Fruit fly (Drosophila melanogaster) whole organism, wandering third instar larva: ENCODE measurements around the gene CG7691.

ENCODE experiments used
- Abd-B ChIP-seq: fragments of >200 bp; optimal IDR thresholded peaks from 2 replicates; lab custom pipeline; 2017; ENCODE audit warnings: missing biosample characterization, missing genetic modification characterization
- CrebA ChIP-seq: fragments of 200-800 bp; sonication (Bioruptor generic); optimal IDR thresholded peaks from 2 replicates; lab custom pipeline; 2016; ENCODE audit warnings: missing biosample characterization, mild to moderate bottlenecking, missing genetic modification characterization, borderline replicate concordance
- Dfd ChIP-seq: fragments of >200 bp; optimal IDR thresholded peaks from 2 replicates; lab custom pipeline; 2017; ENCODE audit warnings: missing biosample characterization, missing genetic modification characterization
- Hr78 ChIP-seq: fragments of >200 bp; optimal IDR thresholded peaks from 2 replicates; lab custom pipeline; 2017; ENCODE audit warnings: missing biosample characterization, missing genetic modification characterization
- Myc ChIP-seq: fragments of >200 bp; optimal IDR thresholded peaks from 2 replicates; lab custom pipeline; 2017
- OdsH ChIP-seq: fragments of 200-800 bp; sonication (Bioruptor generic); optimal IDR thresholded peaks from 2 replicates; lab custom pipeline; 2016; ENCODE audit warnings: missing biosample characterization, mild to moderate bottlenecking, missing genetic modification characterization
- Rel ChIP-seq, 2 experiments: fragments of 200-800 bp; sonication (Bioruptor generic) in 1 of 2; optimal IDR thresholded peaks; 2 replicates in 1 of 2; 3 replicates in 1 of 2; lab custom pipeline; 2016 to 2019; ENCODE audit warnings: mild to moderate bottlenecking in 2 of 2, missing biosample characterization in 2 of 2, missing genetic modification characterization in 2 of 2, moderate library complexity in 1 of 2
- br ChIP-seq: fragments of 200-800 bp; sonication (Bioruptor generic); optimal IDR thresholded peaks from 2 replicates; lab custom pipeline; 2016; ENCODE audit warnings: missing biosample characterization, missing genetic modification characterization
- jim ChIP-seq: fragments of 175-275, 200-325 bp; sonication (Bioruptor generic); optimal IDR thresholded peaks from 2 replicates; lab custom pipeline; 2016; ENCODE audit warnings: missing biosample characterization, mild to moderate bottlenecking, missing genetic modification characterization
- lola ChIP-seq: fragments of >200 bp; optimal IDR thresholded peaks from 2 replicates; lab custom pipeline; 2017; ENCODE audit warnings: missing biosample characterization, missing genetic modification characterization
- pan ChIP-seq: fragments of >200 bp; optimal IDR thresholded peaks from 2 replicates; lab custom pipeline; 2017
- psq ChIP-seq: fragments of 200-800 bp; sonication (Bioruptor generic); optimal IDR thresholded peaks from 3 replicates; lab custom pipeline; 2017; ENCODE audit warnings: missing biosample characterization, mild to moderate bottlenecking, missing genetic modification characterization, moderate library complexity
- usp ChIP-seq: fragments of >200 bp; optimal IDR thresholded peaks from 2 replicates; lab custom pipeline; 2017; ENCODE audit warnings: missing biosample characterization, missing genetic modification characterization

dm6 chr3R:18559569-18559968 is at the start of gene CG7691:
- no peak for TF ChIP-seq psq (GFP tag; lab: Kevin White, UChicago)
- no peak for TF ChIP-seq CrebA (GFP tag; lab: Kevin White, UChicago)
- TF ChIP-seq Hr78 (GFP tag; lab: Kevin White, UChicago): no peak
- TF ChIP-seq Abd-B (GFP tag; lab: Kevin White, UChicago): no peak
- TF ChIP-seq lola (GFP tag; lab: Kevin White, UChicago): no peak
- TF ChIP-seq Rel (GFP tag; optimal IDR thresholded peaks at IDR 0.05; lab: Kevin White, UChicago): no peak
- no peak for TF ChIP-seq Rel (tag; optimal IDR thresholded peaks at IDR 0.05; lab: Kevin White, UChicago)
- no peak for TF ChIP-seq pan
- no peak for TF ChIP-seq usp (GFP tag; lab: Kevin White, UChicago)
- no peak for TF ChIP-seq Dfd (GFP tag; lab: Kevin White, UChicago)
- no peak for TF ChIP-seq OdsH (GFP tag; lab: Kevin White, UChicago)
- TF ChIP-seq Myc (lab: Kevin White, UChicago): no peak
- TF ChIP-seq br (GFP tag; lab: Kevin White, UChicago): no peak
- no peak for TF ChIP-seq jim (GFP tag; lab: Kevin White, UChicago)
